Worm (Caenorhabditis elegans) whole organism, young adult: ENCODE results near the gene rsu-1.
"Not testable (repeated sequence)": the region's sequence is repeated elsewhere in the genome, so short reads cannot be mapped to it uniquely, and the experiment has no call there.

ENCODE experiments used
- F49E8.2 ChIP-seq: sonication (generic microtip); optimal IDR thresholded peaks from 3 replicates; lab custom pipeline; 2017; ENCODE audit warnings: missing genetic modification characterization, mild to moderate bottlenecking, missing compliant biosample characterization, antibody characterized with exemption, moderate library complexity; ENCODE audit not compliant: insufficient read depth
- F57C9.4 ChIP-seq: sonication (generic microtip); optimal IDR thresholded peaks from 2 replicates; lab custom pipeline; 2017; ENCODE audit warnings: mild to moderate bottlenecking, missing genetic modification characterization, missing compliant biosample characterization
- T26A5.8 ChIP-seq: sonication (generic microtip); optimal IDR thresholded peaks from 2 replicates; lab custom pipeline; 2016; ENCODE audit warnings: missing genetic modification characterization, missing compliant biosample characterization
- Y67H2A.10 ChIP-seq: fragments of 200-800 bp; sonication (Bioruptor generic); conservative IDR thresholded peaks from 2 replicates; pipeline ENCODE4 v1.3.6; 2022; ENCODE audit warnings: missing genetic modification reagents, missing genetic modification characterization, missing compliant biosample characterization
- chd-7 ChIP-seq: sonication (generic microtip); optimal IDR thresholded peaks from 2 replicates; lab custom pipeline; 2016; ENCODE audit warnings: mild to moderate bottlenecking, missing genetic modification characterization, moderate library complexity, missing compliant biosample characterization
- egrh-3 ChIP-seq: fragments of 200-800 bp; sonication (Bioruptor generic); IDR thresholded peaks from 2 replicates; pipeline ENCODE4 v1.3.6; 2022; ENCODE audit warnings: missing genetic modification reagents, missing genetic modification characterization, missing compliant biosample characterization
- nfya-1 ChIP-seq: sonication (generic microtip); optimal IDR thresholded peaks from 2 replicates; lab custom pipeline; 2017; ENCODE audit warnings: antibody characterized with exemption, missing compliant biosample characterization, missing genetic modification characterization, borderline replicate concordance; ENCODE audit not compliant: insufficient read depth
- rcor-1 ChIP-seq: fragments of 200-800 bp; sonication (Bioruptor generic); IDR thresholded peaks from 2 replicates; pipeline ENCODE4 v1.3.6; 2022; ENCODE audit warnings: missing genetic modification reagents, missing genetic modification characterization, missing compliant biosample characterization
- sdz-38 ChIP-seq: sonication (generic microtip); optimal IDR thresholded peaks from 2 replicates; lab custom pipeline; 2016; ENCODE audit warnings: missing genotype, missing genetic modification characterization, missing compliant biosample characterization
- unc-130 ChIP-seq: sonication (generic microtip); optimal IDR thresholded peaks from 2 replicates; lab custom pipeline; 2016; ENCODE audit warnings: missing genetic modification reagents, missing genetic modification characterization, missing compliant biosample characterization
- ztf-25 ChIP-seq: fragments of 200-800 bp; sonication (Bioruptor generic); IDR thresholded peaks from 2 replicates; pipeline ENCODE4 v1.3.6; 2022; ENCODE audit warnings: missing genetic modification reagents, missing genetic modification characterization, missing compliant biosample characterization

DNA sequence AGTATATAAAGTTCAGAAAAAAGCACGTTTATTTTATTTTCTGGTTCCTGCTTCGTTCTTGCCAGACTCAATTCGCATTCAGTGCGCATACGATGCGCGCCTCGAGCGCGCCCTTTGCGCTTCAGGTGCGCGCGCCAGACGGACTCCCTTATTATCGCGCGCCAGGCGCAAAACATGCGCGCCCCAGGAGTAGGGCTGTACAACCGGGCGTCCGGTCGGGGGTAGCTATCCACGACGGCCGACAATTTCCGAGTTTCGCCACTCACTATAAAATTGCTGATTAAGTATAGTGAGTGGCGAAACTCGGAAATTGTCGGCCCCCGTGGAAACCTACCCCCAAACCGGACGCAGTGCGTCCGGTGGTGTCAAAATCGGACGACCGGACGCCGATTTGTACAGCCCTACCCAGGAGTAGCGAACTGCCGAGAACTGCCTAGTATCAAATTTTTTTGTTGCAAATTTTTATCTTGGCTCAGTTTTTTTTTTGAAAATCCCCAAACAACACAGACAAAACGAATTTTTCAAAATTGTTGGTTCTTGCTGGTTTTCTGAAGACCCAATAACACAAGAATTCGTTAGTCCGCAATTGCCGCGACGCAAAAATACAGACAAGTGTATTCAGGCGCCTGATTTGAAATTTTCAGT lies 38.2 kb upstream of the rsu-1 start:
- not testable (repeated sequence) for TF ChIP-seq sdz-38; chd-7; unc-130 (GFP tag; lab: Kevin White, UChicago); F49E8.2 (tag; lab: Kevin White, UChicago); ztf-25 (GFP tag; lab: Robert Waterston, UW); F57C9.4 (tag; lab: Kevin White, UChicago); nfya-1 (tag; lab: Kevin White, UChicago); Y67H2A.10 (GFP tag; lab: Robert Waterston, UW); rcor-1 (GFP tag; lab: Robert Waterston, UW); T26A5.8 (tag; lab: Kevin White, UChicago)
- TF ChIP-seq egrh-3 (GFP tag; lab: Robert Waterston, UW): peak; percentile 42; the same call in 1 of the 2 replicates
